Worm (Caenorhabditis elegans) whole organism, young adult: ENCODE measurements around the gene C37H5.14.

Experiments
- B0261.1 ChIP-seq: sonication (generic microtip); optimal IDR thresholded peaks from 2 replicates; lab custom pipeline; 2016; ENCODE audit warnings: mild to moderate bottlenecking, missing genetic modification characterization, moderate library complexity, missing compliant biosample characterization
- C17E4.6 ChIP-seq: fragments of 200-800 bp; sonication (Bioruptor generic); IDR thresholded peaks from 2 replicates; pipeline ENCODE4 v1.3.6; 2022; ENCODE audit warnings: missing genetic modification reagents, missing genetic modification characterization, missing compliant biosample characterization
- F33H1.4 ChIP-seq: fragments of 200-800 bp; sonication (Bioruptor generic); IDR thresholded peaks from 2 replicates; pipeline ENCODE4 v1.3.6; 2022; ENCODE audit warnings: missing genetic modification reagents, missing genetic modification characterization, missing compliant biosample characterization
- F39B2.1 ChIP-seq: fragments of 200-800 bp; sonication (Bioruptor generic); IDR thresholded peaks from 2 replicates; pipeline ENCODE4 v1.3.6; 2022; ENCODE audit warnings: missing genetic modification reagents, missing genetic modification characterization, missing compliant biosample characterization
- T07F8.4 ChIP-seq: sonication (generic microtip); optimal IDR thresholded peaks from 2 replicates; lab custom pipeline; 2016; ENCODE audit warnings: mild to moderate bottlenecking, missing genetic modification characterization, moderate library complexity, missing compliant biosample characterization
- T26A5.8 ChIP-seq: sonication (generic microtip); optimal IDR thresholded peaks from 2 replicates; lab custom pipeline; 2016; ENCODE audit warnings: missing genetic modification characterization, missing compliant biosample characterization
- ceh-100 ChIP-seq: fragments of 200-800 bp; sonication (Bioruptor generic); IDR thresholded peaks from 2 replicates; pipeline ENCODE4 v1.3.6; 2022; ENCODE audit warnings: missing genetic modification reagents, missing genetic modification characterization, missing compliant biosample characterization
- egl-44 ChIP-seq: fragments of 200-800 bp; sonication (Bioruptor generic); IDR thresholded peaks from 2 replicates; pipeline ENCODE4 v1.3.6; 2022; ENCODE audit warnings: missing genetic modification reagents, missing genetic modification characterization, missing compliant biosample characterization
- egrh-3 ChIP-seq: fragments of 200-800 bp; sonication (Bioruptor generic); IDR thresholded peaks from 2 replicates; pipeline ENCODE4 v1.3.6; 2022; ENCODE audit warnings: missing genetic modification reagents, missing genetic modification characterization, missing compliant biosample characterization
- gei-17 ChIP-seq: fragments of 200-800 bp; sonication (Bioruptor generic); optimal IDR thresholded peaks from 2 replicates; lab custom pipeline; 2018; ENCODE audit warnings: mild to moderate bottlenecking, missing genetic modification characterization, missing compliant biosample characterization
- him-1 ChIP-seq: sonication (generic microtip); optimal IDR thresholded peaks from 2 replicates; lab custom pipeline; 2016; ENCODE audit warnings: missing genotype, missing genetic modification reagents, missing genetic modification characterization, missing compliant biosample characterization
- hrde-1 ChIP-seq: sonication (generic microtip); optimal IDR thresholded peaks from 2 replicates; lab custom pipeline; 2016; ENCODE audit warnings: missing genetic modification characterization, mild to moderate bottlenecking, missing compliant biosample characterization, moderate library complexity, missing genotype, missing genetic modification reagents, borderline replicate concordance
- lag-1 ChIP-seq: fragments of 200-800 bp; sonication (Bioruptor generic); IDR thresholded peaks from 2 replicates; pipeline ENCODE4 v1.3.6; 2022; ENCODE audit warnings: missing genetic modification reagents, missing genetic modification characterization, missing compliant biosample characterization
- lin-26 ChIP-seq: fragments of 200-800 bp; sonication (Bioruptor generic); IDR thresholded peaks from 2 replicates; pipeline ENCODE4 v1.3.6; 2022; ENCODE audit warnings: missing genetic modification reagents, missing genetic modification characterization, missing compliant biosample characterization
- lsy-27 ChIP-seq: sonication (generic microtip); optimal IDR thresholded peaks from 2 replicates; lab custom pipeline; 2017; ENCODE audit warnings: missing genetic modification characterization, mild to moderate bottlenecking, missing compliant biosample characterization, antibody characterized with exemption, missing genotype, borderline replicate concordance; ENCODE audit not compliant: insufficient read depth
- madf-10 ChIP-seq: sonication (generic microtip); optimal IDR thresholded peaks from 2 replicates; lab custom pipeline; 2016; ENCODE audit warnings: mild to moderate bottlenecking, missing genetic modification characterization, missing compliant biosample characterization
- madf-6 ChIP-seq: fragments of 200-800 bp; sonication (Bioruptor generic); IDR thresholded peaks from 2 replicates; pipeline ENCODE4 v1.3.6; 2022; ENCODE audit warnings: missing genetic modification reagents, missing genetic modification characterization, missing compliant biosample characterization
- madf-8 ChIP-seq: fragments of 200-800 bp; sonication (Bioruptor generic); conservative IDR thresholded peaks from 2 replicates; pipeline ENCODE4 v1.3.6; 2022; ENCODE audit warnings: missing genetic modification reagents, missing genetic modification characterization, missing compliant biosample characterization
- mxl-1 ChIP-seq: sonication (generic microtip); optimal IDR thresholded peaks from 2 replicates; lab custom pipeline; 2016; ENCODE audit warnings: missing genetic modification characterization, missing compliant biosample characterization
- nfya-2 ChIP-seq: fragments of 200-800 bp; sonication (Bioruptor generic); IDR thresholded peaks from 2 replicates; pipeline ENCODE4 v1.3.6; 2022; ENCODE audit warnings: missing genetic modification reagents, missing genetic modification characterization, missing compliant biosample characterization
- nfyb-1 ChIP-seq: fragments of 200-800 bp; sonication (Bioruptor generic); IDR thresholded peaks from 2 replicates; pipeline ENCODE4 v1.3.6; 2022; ENCODE audit warnings: missing genetic modification reagents, missing genetic modification characterization, missing compliant biosample characterization
- nhr-27 ChIP-seq: fragments of 200-800 bp; sonication (Bioruptor generic); optimal IDR thresholded peaks from 2 replicates; lab custom pipeline; 2018; ENCODE audit warnings: mild to moderate bottlenecking, missing genetic modification characterization, moderate library complexity, missing compliant biosample characterization
- nhr-90 ChIP-seq: sonication (generic microtip); optimal IDR thresholded peaks from 2 replicates; lab custom pipeline; 2016; ENCODE audit warnings: missing genotype, mild to moderate bottlenecking, missing genetic modification characterization, missing compliant biosample characterization
- rcor-1 ChIP-seq: fragments of 200-800 bp; sonication (Bioruptor generic); IDR thresholded peaks from 2 replicates; pipeline ENCODE4 v1.3.6; 2022; ENCODE audit warnings: missing genetic modification reagents, missing genetic modification characterization, missing compliant biosample characterization
- repo-1 ChIP-seq: sonication (generic microtip); optimal IDR thresholded peaks from 2 replicates; lab custom pipeline; 2017; ENCODE audit warnings: mild to moderate bottlenecking, missing genetic modification characterization, missing compliant biosample characterization
- rpc-1 ChIP-seq, 2 experiments: fragments of 150-350 bp in 1 of 2; sonication (generic microtip) in 1 of 2; optimal IDR thresholded peaks; 2 replicates each; lab custom pipeline; 2014 to 2018; ENCODE audit warnings: missing biosample characterization in 1 of 2, missing genetic modification characterization in 1 of 2, missing genetic modification reagents in 1 of 2, missing genotype in 1 of 2
- sea-2 ChIP-seq: fragments of 200-800 bp; sonication (Bioruptor generic); IDR thresholded peaks from 2 replicates; pipeline ENCODE4 v1.3.6; 2022; ENCODE audit warnings: missing genetic modification characterization, missing compliant biosample characterization
- unc-62 ChIP-seq: fragments of 150-350 bp; optimal IDR thresholded peaks from 2 replicates; lab custom pipeline; 2014; ENCODE audit warnings: missing biosample characterization, missing genetic modification reagents, missing genetic modification characterization
- ztf-25 ChIP-seq: fragments of 200-800 bp; sonication (Bioruptor generic); IDR thresholded peaks from 2 replicates; pipeline ENCODE4 v1.3.6; 2022; ENCODE audit warnings: missing genetic modification reagents, missing genetic modification characterization, missing compliant biosample characterization
- ztf-26 ChIP-seq: sonication (generic microtip); optimal IDR thresholded peaks from 2 replicates; lab custom pipeline; 2017; ENCODE audit warnings: missing genetic modification characterization, missing compliant biosample characterization

The C37H5.14 gene

DNA sequence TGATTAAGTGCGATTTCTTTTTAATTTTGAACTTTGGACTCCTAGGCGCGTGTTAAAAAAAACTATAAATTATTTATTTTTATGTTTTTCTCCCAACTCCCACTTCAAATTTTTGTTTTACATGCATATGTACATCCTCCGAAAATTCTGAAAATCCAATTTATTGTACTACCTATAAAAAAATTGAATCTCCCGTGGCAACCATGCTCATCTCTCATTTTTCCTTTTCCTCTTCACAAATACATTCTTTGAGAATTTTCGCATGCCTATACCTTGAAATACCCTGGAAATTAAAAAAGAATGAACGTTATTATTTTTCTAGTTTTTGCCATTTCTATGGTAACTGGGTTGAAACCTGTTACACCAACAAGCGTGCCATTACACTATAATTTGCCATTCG is 45.4 kb downstream of the C37H5.14 start, which contains the start of gene R02F11.10:
Gene R02F11.10 (plus strand): TSS at position 301 of the 400 bp plus-strand sequence.
- no peak for TF ChIP-seq rcor-1 (GFP tag; lab: Robert Waterston, UW)

DNA sequence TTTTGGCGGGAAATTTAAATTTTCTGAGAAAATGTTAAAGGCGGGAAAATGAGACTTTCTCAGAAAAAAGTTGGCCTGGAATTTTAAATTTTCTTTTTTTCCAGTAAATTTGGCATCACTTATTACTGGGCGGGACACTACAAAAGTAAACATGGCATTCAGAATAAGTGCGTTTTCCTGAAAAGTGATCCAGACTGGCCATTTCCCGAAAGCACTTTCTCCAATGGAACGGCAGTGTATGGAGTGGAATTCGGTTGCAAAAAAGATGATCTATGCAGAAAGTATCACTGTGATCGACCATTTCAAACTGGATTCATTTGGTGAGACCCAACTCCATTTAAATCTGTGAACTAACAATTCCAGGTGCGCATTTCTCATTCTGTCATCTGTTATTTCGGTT is 46.3 kb downstream of the C37H5.14 start:
- TF ChIP-seq ztf-25 (GFP tag; lab: Robert Waterston, UW) (no peak), madf-10 (no peak), egrh-3 (GFP tag; lab: Robert Waterston, UW) (no peak), egl-44 (GFP tag; lab: Robert Waterston, UW) (no peak), madf-6 (GFP tag; lab: Robert Waterston, UW) (no peak), T26A5.8 (no peak), lag-1 (GFP tag; lab: Robert Waterston, UW) (no peak), madf-8 (no peak), hrde-1 (no peak), repo-1 (no peak), rpc-1 (optimal IDR thresholded peaks at IDR 0.05; lab: Kevin White, UChicago) (no peak), rpc-1 (tag; optimal IDR thresholded peaks at IDR 0.05; lab: Kevin White, UChicago) (no peak), unc-62 (no peak)

DNA sequence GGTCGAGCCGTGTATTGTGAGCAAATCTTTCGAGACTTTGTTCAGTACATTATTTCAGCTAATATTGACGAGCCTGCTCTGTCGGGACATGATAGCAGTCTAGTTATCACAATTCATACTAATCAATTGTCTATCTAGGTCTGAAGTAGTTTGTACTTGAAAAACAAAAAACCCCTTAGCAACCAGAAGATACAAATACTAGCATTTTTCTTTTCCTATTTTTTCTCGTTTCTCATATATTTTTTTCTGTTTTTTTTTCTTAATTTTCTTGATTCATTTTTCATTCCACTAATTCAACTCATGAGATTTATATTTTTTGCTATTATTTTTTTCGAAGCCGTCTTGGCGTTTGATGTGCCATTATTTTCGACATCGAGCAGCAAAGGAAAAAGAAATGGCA is 47.0 kb downstream of the C37H5.14 start, which contains the start of gene R02F11.9:
Gene R02F11.9 (plus strand): TSS at position 301 of the 400 bp plus-strand sequence.
- no peak for TF ChIP-seq T07F8.4 (tag; lab: Kevin White, UChicago)
- TF ChIP-seq, all 124 proteins: peak for 0

- no peak for TF ChIP-seq lin-26 (GFP tag; lab: Robert Waterston, UW)
- no peak for TF ChIP-seq ceh-100
- TF ChIP-seq ztf-26 (tag; lab: Kevin White, UChicago), result no peak
- TF ChIP-seq nhr-90 (tag; lab: Kevin White, UChicago), result no peak
- no peak for TF ChIP-seq nfyb-1
- TF ChIP-seq F33H1.4 (GFP tag; lab: Robert Waterston, UW), result no peak
- TF ChIP-seq nfya-2 (GFP tag; lab: Robert Waterston, UW), result no peak
- no peak for TF ChIP-seq F39B2.1 (GFP tag; lab: Robert Waterston, UW)
- no peak for TF ChIP-seq gei-17 (GFP tag; lab: Kevin White, UChicago)
- no peak for TF ChIP-seq mxl-1
- TF ChIP-seq sea-2 (GFP tag; lab: Robert Waterston, UW), result no peak
- TF ChIP-seq him-1 (tag; lab: Kevin White, UChicago), result no peak
- no peak for TF ChIP-seq nhr-27
- no peak for TF ChIP-seq rpc-1 (optimal IDR thresholded peaks at IDR 0.05; lab: Kevin White, UChicago)
- no peak for TF ChIP-seq rpc-1 (tag; optimal IDR thresholded peaks at IDR 0.05; lab: Kevin White, UChicago)
- TF ChIP-seq, all 124 proteins: peak for 0
These were observed 48.8 kb downstream of the C37H5.14 start, which contains the start of the genes Y60C6A.2 and Y60C6A.3 for ce11 chrV:4785333-4785852. Gene Y60C6A.2 (minus strand): TSS chrV:4785433. Gene Y60C6A.3 (plus strand): TSS chrV:4785802.

ce11 chrV:4783313-4783712 is 50.9 kb downstream of the C37H5.14 start, which contains the start of gene Y60C6A.1:
Gene Y60C6A.1 (plus strand): TSS chrV:4783613.
- no peak for TF ChIP-seq lsy-27 (tag; lab: Kevin White, UChicago)
- no peak for TF ChIP-seq madf-6 (GFP tag; lab: Robert Waterston, UW)
- no peak for TF ChIP-seq C17E4.6 (GFP tag; lab: Robert Waterston, UW)
- TF ChIP-seq B0261.1, result no peak
